Fruit fly (Drosophila melanogaster) whole organism, embryonic: ENCODE data around the gene mEFG1.

Experiments used
- Ada2b ChIP-seq: fragments of 200-800 bp; sonication (Bioruptor generic); IDR thresholded peaks from 2 replicates; pipeline ENCODE4 v1.3.6; 2022; ENCODE audit warnings: missing biosample characterization, missing genetic modification characterization
- Aef1 ChIP-seq: fragments of 200-800 bp; sonication (Bioruptor generic); IDR thresholded peaks from 3 replicates; pipeline ENCODE4 v1.3.6; 2022; ENCODE audit warnings: missing biosample characterization, missing genetic modification characterization
- B-H2 ChIP-seq: fragments of 200-800 bp; sonication (Bioruptor generic); optimal IDR thresholded peaks from 2 replicates; lab custom pipeline; 2018; ENCODE audit warnings: missing biosample characterization, mild to moderate bottlenecking, missing genetic modification characterization
- BEAF-32 ChIP-seq: fragments of 200-800 bp; sonication (Bioruptor generic); optimal IDR thresholded peaks from 3 replicates; lab custom pipeline; 2017; ENCODE audit warnings: missing biosample characterization, missing genetic modification characterization, mild to moderate bottlenecking, moderate library complexity, missing genetic modification reagents
- CG11093 ChIP-seq: fragments of 200-800 bp; sonication (Bioruptor generic); IDR thresholded peaks from 3 replicates; pipeline ENCODE4 v1.3.6; 2022; ENCODE audit warnings: missing biosample characterization, missing genetic modification characterization
- CG12299 ChIP-seq: fragments of 200-800 bp; sonication (Bioruptor generic); optimal IDR thresholded peaks from 2 replicates; lab custom pipeline; 2018; ENCODE audit warnings: missing biosample characterization, mild to moderate bottlenecking, missing genetic modification characterization
- CG12391 ChIP-seq: fragments of 200-800 bp; sonication (Bioruptor generic); optimal IDR thresholded peaks from 3 replicates; lab custom pipeline; 2018; ENCODE audit warnings: missing biosample characterization, mild to moderate bottlenecking, missing genetic modification characterization, moderate library complexity
- CG12769 ChIP-seq: fragments of 200-800 bp; sonication (Bioruptor generic); optimal IDR thresholded peaks from 2 replicates; lab custom pipeline; 2019; ENCODE audit warnings: missing biosample characterization, mild to moderate bottlenecking, missing genetic modification characterization, moderate library complexity
- CG17361 ChIP-seq: fragments of 200-800 bp; sonication (Bioruptor generic); IDR thresholded peaks from 3 replicates; pipeline ENCODE4 v1.3.6; 2022; ENCODE audit warnings: missing biosample characterization, missing genetic modification characterization
- CG17568 ChIP-seq: fragments of 200-800 bp; sonication (Bioruptor generic); optimal IDR thresholded peaks from 2 replicates; lab custom pipeline; 2018; ENCODE audit warnings: missing biosample characterization, mild to moderate bottlenecking, missing genetic modification characterization, moderate library complexity
- CG17802 ChIP-seq: fragments of 200-800 bp; sonication (Bioruptor generic); optimal IDR thresholded peaks from 2 replicates; lab custom pipeline; 2018; ENCODE audit warnings: missing biosample characterization, mild to moderate bottlenecking, missing genetic modification characterization, moderate library complexity
- CG17829 ChIP-seq: fragments of 200-800 bp; optimal IDR thresholded peaks from 2 replicates; lab custom pipeline; 2019; ENCODE audit warnings: missing biosample characterization, mild to moderate bottlenecking, missing genetic modification characterization, moderate library complexity
- CG2116 ChIP-seq: fragments of 200-800 bp; sonication (Bioruptor generic); optimal IDR thresholded peaks from 3 replicates; lab custom pipeline; 2018; ENCODE audit warnings: missing biosample characterization, mild to moderate bottlenecking, missing genetic modification characterization
- CG2129 ChIP-seq: fragments of 200-800 bp; sonication (Bioruptor generic); IDR thresholded peaks from 2 replicates; pipeline ENCODE4 v1.3.6; 2022; ENCODE audit warnings: missing biosample characterization, missing genetic modification characterization; ENCODE audit not compliant: partially characterized antibody
- CG2678 ChIP-seq: fragments of 200-800 bp; sonication (Bioruptor generic); optimal IDR thresholded peaks from 3 replicates; lab custom pipeline; 2019; ENCODE audit warnings: missing biosample characterization, mild to moderate bottlenecking, missing genetic modification characterization, moderate library complexity
- CG30020 ChIP-seq: fragments of 200-800 bp; optimal IDR thresholded peaks from 2 replicates; lab custom pipeline; 2019; ENCODE audit warnings: missing biosample characterization, mild to moderate bottlenecking, missing genetic modification characterization, moderate library complexity
- CG3838 ChIP-seq: fragments of 200-800 bp; sonication (Bioruptor generic); optimal IDR thresholded peaks from 3 replicates; lab custom pipeline; 2016; ENCODE audit warnings: missing biosample characterization, missing genetic modification characterization
- CG42726 ChIP-seq: fragments of 200-800 bp; sonication (Bioruptor generic); IDR thresholded peaks from 2 replicates; pipeline ENCODE4 v1.3.6; 2022; ENCODE audit warnings: missing biosample characterization, missing genetic modification characterization; ENCODE audit not compliant: partially characterized antibody
- CG4424 ChIP-seq: fragments of 200-800 bp; sonication (Bioruptor generic); optimal IDR thresholded peaks from 3 replicates; lab custom pipeline; 2016; ENCODE audit warnings: missing biosample characterization, missing genetic modification characterization
- CG4617 ChIP-seq: fragments of 200-800 bp; sonication (Bioruptor generic); optimal IDR thresholded peaks from 3 replicates; lab custom pipeline; 2016; ENCODE audit warnings: missing biosample characterization, missing genetic modification characterization, borderline replicate concordance
- CG4730 ChIP-seq: fragments of 200-800 bp; sonication (Bioruptor generic); IDR thresholded peaks from 2 replicates; pipeline ENCODE4 v1.3.6; 2022; ENCODE audit warnings: missing biosample characterization, missing genetic modification characterization
- CG4820 ChIP-seq: fragments of 200-800 bp; sonication (Bioruptor generic); optimal IDR thresholded peaks from 3 replicates; lab custom pipeline; 2016; ENCODE audit warnings: missing biosample characterization, missing genetic modification characterization
- CG6791 ChIP-seq: fragments of 200-800 bp; sonication (Bioruptor generic); IDR thresholded peaks from 3 replicates; pipeline ENCODE4 v1.3.6; 2022; ENCODE audit warnings: missing biosample characterization, missing genetic modification characterization; ENCODE audit not compliant: partially characterized antibody
- CG6854 ChIP-seq: fragments of 200-800 bp; sonication (Bioruptor generic); optimal IDR thresholded peaks from 3 replicates; lab custom pipeline; 2017; ENCODE audit warnings: missing biosample characterization, mild to moderate bottlenecking, missing genetic modification characterization
- CG7372 ChIP-seq: fragments of 200-800 bp; sonication (Bioruptor generic); IDR thresholded peaks from 2 replicates; pipeline ENCODE4 v1.3.6; 2022; ENCODE audit warnings: missing biosample characterization, missing genetic modification characterization
- CG8388 ChIP-seq: fragments of 200-800 bp; sonication (Bioruptor generic); optimal IDR thresholded peaks from 2 replicates; lab custom pipeline; 2019; ENCODE audit warnings: missing biosample characterization, mild to moderate bottlenecking, missing genetic modification characterization, moderate library complexity
- CG9437 ChIP-seq: fragments of 200-800 bp; sonication (Bioruptor generic); optimal IDR thresholded peaks from 2 replicates; lab custom pipeline; 2018; ENCODE audit warnings: missing biosample characterization, mild to moderate bottlenecking, missing genetic modification characterization
- CTCF ChIP-seq: fragments of 200-800 bp; sonication (Bioruptor generic); optimal IDR thresholded peaks from 2 replicates; lab custom pipeline; 2017; ENCODE audit warnings: missing biosample characterization, mild to moderate bottlenecking, missing genetic modification characterization, moderate library complexity
- Dp ChIP-seq: fragments of 200-800 bp; sonication (Bioruptor generic); optimal IDR thresholded peaks from 2 replicates; lab custom pipeline; 2018; ENCODE audit warnings: missing biosample characterization, mild to moderate bottlenecking, missing genetic modification characterization, moderate library complexity
- Dref ChIP-seq: fragments of 200-800 bp; sonication (Bioruptor generic); IDR thresholded peaks from 2 replicates; pipeline ENCODE4 v1.3.6; 2022; ENCODE audit warnings: missing biosample characterization, missing genetic modification characterization
- Fer1 ChIP-seq: fragments of 200-800 bp; sonication (Bioruptor generic); optimal IDR thresholded peaks from 2 replicates; lab custom pipeline; 2017; ENCODE audit warnings: missing biosample characterization, mild to moderate bottlenecking, missing genetic modification characterization
- Fer3 ChIP-seq: fragments of 200-800 bp; sonication (Bioruptor generic); optimal IDR thresholded peaks from 2 replicates; lab custom pipeline; 2018; ENCODE audit warnings: missing biosample characterization, mild to moderate bottlenecking, missing genetic modification characterization, moderate library complexity
- Hsf ChIP-seq: fragments of 200-800 bp; sonication (Bioruptor generic); optimal IDR thresholded peaks from 3 replicates; lab custom pipeline; 2016; ENCODE audit warnings: missing biosample characterization, missing genetic modification characterization
- Lhr ChIP-seq: fragments of 200-800 bp; sonication (Bioruptor generic); optimal IDR thresholded peaks from 3 replicates; lab custom pipeline; 2017; ENCODE audit warnings: mild to moderate bottlenecking, missing biosample characterization, missing genetic modification reagents, missing genetic modification characterization
- MESR4 ChIP-seq: fragments of 200-800 bp; sonication (Bioruptor generic); optimal IDR thresholded peaks from 2 replicates; lab custom pipeline; 2018; ENCODE audit warnings: missing biosample characterization, mild to moderate bottlenecking, missing genetic modification characterization, moderate library complexity
- Med ChIP-seq: fragments of 200-800 bp; sonication (Bioruptor generic); peaks from one replicate; lab custom pipeline; 2016; ENCODE audit warnings: missing biosample characterization, missing genetic modification characterization, mild to moderate bottlenecking, inconsistent platforms, moderate library complexity
- Mrtf ChIP-seq: fragments of 200-800 bp; sonication (Bioruptor generic); IDR thresholded peaks from 3 replicates; pipeline ENCODE4 v1.3.6; 2022; ENCODE audit warnings: missing biosample characterization, missing genetic modification characterization
- caup ChIP-seq: fragments of 200-800 bp; sonication (Bioruptor generic); optimal IDR thresholded peaks from 3 replicates; lab custom pipeline; 2017; ENCODE audit warnings: missing biosample characterization, mild to moderate bottlenecking, missing genetic modification characterization, moderate library complexity; ENCODE audit not compliant: severe bottlenecking
- dpn ChIP-seq, 2 experiments: fragments of 200-800 bp; sonication (Bioruptor generic); optimal IDR thresholded peaks; 3 replicates each; lab custom pipeline; 2016; ENCODE audit warnings: missing biosample characterization in 2 of 2, missing genetic modification characterization in 2 of 2
- gfzf ChIP-seq: fragments of 200-800 bp; sonication (Bioruptor generic); optimal IDR thresholded peaks from 2 replicates; lab custom pipeline; 2016; ENCODE audit warnings: missing biosample characterization, mild to moderate bottlenecking, missing genetic modification characterization, moderate library complexity
- hbn ChIP-seq: fragments of 200-800 bp; sonication (Bioruptor generic); IDR thresholded peaks from 2 replicates; pipeline ENCODE4 v1.3.6; 2022; ENCODE audit warnings: missing biosample characterization, missing genetic modification characterization; ENCODE audit not compliant: partially characterized antibody
- her ChIP-seq: fragments of 200-800 bp; sonication (Bioruptor generic); optimal IDR thresholded peaks from 2 replicates; lab custom pipeline; 2016; ENCODE audit warnings: missing biosample characterization, missing genetic modification characterization
- jigr1 ChIP-seq: fragments of 200-800 bp; sonication (Bioruptor generic); IDR thresholded peaks from 3 replicates; pipeline ENCODE4 v1.3.6; 2022; ENCODE audit warnings: missing biosample characterization, missing genetic modification characterization
- kay ChIP-seq: fragments of 200-800 bp; sonication (Bioruptor generic); optimal IDR thresholded peaks from 2 replicates; lab custom pipeline; 2016; ENCODE audit warnings: missing biosample characterization, missing genetic modification characterization
- nmo ChIP-seq: fragments of 200-800 bp; sonication (Bioruptor generic); optimal IDR thresholded peaks from 2 replicates; lab custom pipeline; 2018; ENCODE audit warnings: missing biosample characterization, mild to moderate bottlenecking, missing genetic modification characterization, moderate library complexity
- sens ChIP-seq: fragments of 200-800 bp; sonication (Bioruptor generic); peaks from one replicate; lab custom pipeline; 2016; ENCODE audit warnings: missing biosample characterization, missing genetic modification characterization
- sima ChIP-seq: fragments of 200-800 bp; sonication (Bioruptor generic); optimal IDR thresholded peaks from 2 replicates; lab custom pipeline; 2016; ENCODE audit warnings: missing biosample characterization, missing genetic modification characterization
- sna ChIP-seq: fragments of 200-800 bp; sonication (Bioruptor generic); IDR thresholded peaks from 2 replicates; pipeline ENCODE4 v1.3.6; 2022; ENCODE audit warnings: missing biosample characterization, missing genetic modification characterization; ENCODE audit not compliant: partially characterized antibody
- tna ChIP-seq: fragments of 200-800 bp; sonication (Bioruptor generic); IDR thresholded peaks from 2 replicates; pipeline ENCODE4 v1.3.6; 2022; ENCODE audit warnings: missing biosample characterization, missing genetic modification characterization; ENCODE audit not compliant: partially characterized antibody
- wdn ChIP-seq: fragments of 200-800 bp; sonication (Bioruptor generic); IDR thresholded peaks from 2 replicates; pipeline ENCODE4 v1.3.6; 2022; ENCODE audit warnings: missing biosample characterization, missing genetic modification characterization
- zen2 ChIP-seq: fragments of 200-800 bp; sonication (Bioruptor generic); IDR thresholded peaks from 3 replicates; pipeline ENCODE4 v1.3.6; 2022; ENCODE audit warnings: missing biosample characterization, missing genetic modification characterization; ENCODE audit not compliant: partially characterized antibody

The mEFG1 gene

dm6 chr2L:7181978-7182392, 40.9 kb downstream of the mEFG1 start, which contains the start of gene MICU1 (continued):
- peak; percentile 29 for TF ChIP-seq MESR4 (GFP tag; lab: Kevin White, UChicago)
- TF ChIP-seq CG17361 (GFP tag; lab: Robert Waterston, UW), result peak; percentile 51; the same call in 1 of the 3 replicates
- peak; percentile 52 for TF ChIP-seq nmo (GFP tag; lab: Kevin White, UChicago)
- TF ChIP-seq sna (GFP tag; lab: Robert Waterston, UW), result peak; percentile 44; the same call in 1 of the 2 replicates
- no peak for TF ChIP-seq Ada2b (GFP tag; lab: Robert Waterston, UW)
- no peak for TF ChIP-seq Mrtf (GFP tag; lab: Robert Waterston, UW)
- TF ChIP-seq Dp, result peak; percentile 21
- TF ChIP-seq Fer3 (tag; lab: Kevin White, UChicago), result no peak
- no peak for TF ChIP-seq dpn (GFP tag; optimal IDR thresholded peaks at IDR 0.05; lab: Kevin White, UChicago)
- no peak for TF ChIP-seq B-H2 (GFP tag; lab: Kevin White, UChicago)
- peak; percentile 34 for TF ChIP-seq BEAF-32 (GFP tag; lab: Kevin White, UChicago)
- peak; percentile 4 for TF ChIP-seq Fer1
- TF ChIP-seq tna, result no peak
- TF ChIP-seq hbn (GFP tag; lab: Robert Waterston, UW), result no peak
- no peak for TF ChIP-seq zen2 (GFP tag; lab: Robert Waterston, UW)
- peak; percentile 74 for TF ChIP-seq CG4617 (GFP tag; lab: Kevin White, UChicago)
- peak; percentile 25 for TF ChIP-seq Lhr (GFP tag; lab: Kevin White, UChicago)
- peak; percentile 83 for TF ChIP-seq gfzf (GFP tag; lab: Kevin White, UChicago)
- TF ChIP-seq CG17829 (tag; lab: Kevin White, UChicago), result peak; percentile 19
- no peak for TF ChIP-seq CG11093 (GFP tag; lab: Robert Waterston, UW)
- TF ChIP-seq CG4424 (GFP tag; lab: Kevin White, UChicago), result no peak
- peak; percentile 36 for TF ChIP-seq CG12391 (tag; lab: Kevin White, UChicago)
- TF ChIP-seq caup, result no peak
- TF ChIP-seq CG12299 (tag; lab: Kevin White, UChicago), result peak; percentile 23
- TF ChIP-seq CG6791 (GFP tag; lab: Robert Waterston, UW), result no peak
- peak; percentile 11 for TF ChIP-seq CG9437 (GFP tag; lab: Kevin White, UChicago)
- no peak for TF ChIP-seq kay (GFP tag; lab: Kevin White, UChicago)
- no peak for TF ChIP-seq sima (GFP tag; lab: Kevin White, UChicago)
- TF ChIP-seq wdn (GFP tag; lab: Robert Waterston, UW), result no peak
- no peak for TF ChIP-seq CG4820 (GFP tag; lab: Kevin White, UChicago)
- no peak for TF ChIP-seq CG42726 (GFP tag; lab: Robert Waterston, UW)
- no peak for TF ChIP-seq her
- TF ChIP-seq CG2116 (GFP tag; lab: Kevin White, UChicago), result peak; percentile 44
- no peak for TF ChIP-seq Dref (GFP tag; lab: Robert Waterston, UW)
- peak; percentile 72 for TF ChIP-seq sens (GFP tag; lab: Kevin White, UChicago)
- no peak for TF ChIP-seq Aef1 (GFP tag; lab: Robert Waterston, UW)
- peak; percentile 17 for TF ChIP-seq CG8388 (GFP tag; lab: Kevin White, UChicago)
- TF ChIP-seq CG2678 (tag; lab: Kevin White, UChicago), result no peak
- TF ChIP-seq CG6854 (GFP tag; lab: Kevin White, UChicago), result no peak
- peak; percentile 15 for TF ChIP-seq Hsf (GFP tag; lab: Kevin White, UChicago)
- no peak for TF ChIP-seq CG17802 (tag; lab: Kevin White, UChicago)
- TF ChIP-seq CG7372 (GFP tag; lab: Robert Waterston, UW), result no peak
- TF ChIP-seq CTCF (GFP tag; lab: Kevin White, UChicago), result no peak
- no peak for TF ChIP-seq CG3838 (GFP tag; lab: Kevin White, UChicago)
- no peak for TF ChIP-seq CG17568
- no peak for TF ChIP-seq jigr1 (GFP tag; lab: Robert Waterston, UW)
- TF ChIP-seq Med, result peak; percentile 60
- TF ChIP-seq CG12769 (tag; lab: Kevin White, UChicago), result no peak
- TF ChIP-seq CG4730 (GFP tag; lab: Robert Waterston, UW), result no peak
- TF ChIP-seq CG30020 (tag; lab: Kevin White, UChicago), result peak; percentile 32
- TF ChIP-seq CG2129 (GFP tag; lab: Robert Waterston, UW), result no peak
